Worm (Caenorhabditis elegans): ENCODE measurements around the gene glb-25.

Gene glb-25

DNA sequence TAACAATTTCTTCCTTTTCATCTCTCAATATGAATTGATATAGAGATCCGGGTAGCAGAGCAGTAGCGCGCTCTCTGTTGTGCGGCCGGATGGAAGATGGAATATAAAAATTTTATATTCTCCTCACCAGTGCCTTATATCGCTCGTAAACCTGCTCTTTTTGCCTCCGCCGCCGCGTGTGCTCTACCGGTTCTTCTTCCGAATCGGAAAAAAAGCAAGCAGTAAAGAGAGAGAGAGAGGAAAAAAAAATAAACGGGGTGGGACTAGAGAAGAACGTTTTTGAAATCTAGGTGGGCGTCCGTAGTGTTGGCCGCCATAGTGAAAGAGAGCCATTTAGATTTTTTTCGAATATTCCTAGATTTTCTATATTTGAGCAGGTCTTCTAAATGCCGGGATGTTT lies at the start of gene glb-25:
Gene glb-25, plus strand, starts transcription at position 301 of the 400 bp plus-strand sequence.
- TF ChIP-seq peb-1 (tag; optimal IDR thresholded peaks at IDR 0.05) (no peak), elt-1 (tag; optimal IDR thresholded peaks at IDR 0.05) (no peak), nhr-237 (tag; optimal IDR thresholded peaks at IDR 0.05) (no peak), nhr-25 (tag; optimal IDR thresholded peaks at IDR 0.05) (no peak), ceh-82 (tag; optimal IDR thresholded peaks at IDR 0.05) (no peak), snpc-4 (tag; optimal IDR thresholded peaks at IDR 0.05) (no peak), F13H6.1 (tag; optimal IDR thresholded peaks at IDR 0.05) (no peak), zag-1 (tag; optimal IDR thresholded peaks at IDR 0.05) (no peak), mab-5 (tag; optimal IDR thresholded peaks at IDR 0.05) (no peak), nhr-23 (tag; optimal IDR thresholded peaks at IDR 0.05) (no peak), alr-1 (tag; optimal IDR thresholded peaks at IDR 0.05) (no peak), gmeb-1 (tag; optimal IDR thresholded peaks at IDR 0.05) (no peak), unc-55 (GFP tag; optimal IDR thresholded peaks at IDR 0.05) (no peak), egl-27 (tag; optimal IDR thresholded peaks at IDR 0.05) (no peak)

DNA sequence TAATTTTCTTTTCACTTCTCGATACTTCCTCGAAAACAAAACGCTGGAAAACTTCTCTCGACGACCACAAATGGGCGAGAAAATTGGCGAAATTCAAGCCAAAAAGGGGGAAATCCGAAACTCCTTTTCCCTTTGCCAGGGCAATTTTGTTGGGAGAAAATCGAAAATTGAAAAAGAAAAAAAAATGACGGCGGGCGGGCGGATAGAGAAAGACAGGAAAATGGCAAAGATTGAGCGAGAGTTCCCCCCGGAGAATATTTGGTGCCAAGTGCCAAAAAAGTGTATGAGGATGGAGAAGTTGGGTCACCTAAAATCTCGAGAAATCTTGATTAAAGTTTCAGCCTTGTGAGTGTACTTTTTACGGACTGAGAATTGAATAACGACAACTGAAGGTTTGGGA lies 49.8 kb upstream of the glb-25 start:
- TF ChIP-seq nhr-6 (tag; optimal IDR thresholded peaks at IDR 0.05) (no peak), sma-9 (GFP tag; optimal IDR thresholded peaks at IDR 0.05) (no peak), sma-9 (tag; optimal IDR thresholded peaks at IDR 0.05) (no peak), skn-1 (tag; optimal IDR thresholded peaks at IDR 0.05) (no peak), peb-1 (tag; optimal IDR thresholded peaks at IDR 0.05) (no peak), nhr-23 (tag; optimal IDR thresholded peaks at IDR 0.05) (no peak), aly-2 (tag; optimal IDR thresholded peaks at IDR 0.05) (no peak), gmeb-1 (tag; optimal IDR thresholded peaks at IDR 0.05) (no peak), sma-3 (GFP tag; optimal IDR thresholded peaks at IDR 0.05) (no peak), dmd-4 (tag; optimal IDR thresholded peaks at IDR 0.05) (no peak), ztf-1 (GFP tag; conservative IDR thresholded peaks at IDR 0.05) (no peak), nhr-12 (tag; optimal IDR thresholded peaks at IDR 0.05) (no peak), nhr-25 (tag; optimal IDR thresholded peaks at IDR 0.05) (no peak), lin-13 (GFP tag; optimal IDR thresholded peaks at IDR 0.05) (no peak), C34F6.9 (tag; optimal IDR thresholded peaks at IDR 0.05) (no peak), R02D3.7 (tag; optimal IDR thresholded peaks at IDR 0.05) (no peak), ZK546.5 (tag; optimal IDR thresholded peaks at IDR 0.05) (no peak), unc-55 (GFP tag; optimal IDR thresholded peaks at IDR 0.05) (no peak), nhr-10 (tag; optimal IDR thresholded peaks at IDR 0.05) (no peak)

- TF ChIP-seq ceh-82 (tag; optimal IDR thresholded peaks at IDR 0.05) (no peak), sem-4 (tag; optimal IDR thresholded peaks at IDR 0.05) (no peak), nhr-129 (tag; optimal IDR thresholded peaks at IDR 0.05) (peak; percentile 9), unc-55 (GFP tag; optimal IDR thresholded peaks at IDR 0.05) (peak; percentile 68), ztf-4 (tag; optimal IDR thresholded peaks at IDR 0.05) (no peak), ztf-1 (GFP tag; conservative IDR thresholded peaks at IDR 0.05) (no peak), zag-1 (tag; optimal IDR thresholded peaks at IDR 0.05) (no peak), gmeb-1 (tag; optimal IDR thresholded peaks at IDR 0.05) (no peak), nhr-21 (tag; optimal IDR thresholded peaks at IDR 0.05) (no peak), lsy-2 (tag; optimal IDR thresholded peaks at IDR 0.05) (no peak), nhr-6 (tag; optimal IDR thresholded peaks at IDR 0.05) (no peak), nhr-23 (tag; optimal IDR thresholded peaks at IDR 0.05) (no peak), ama-1 (optimal IDR thresholded peaks at IDR 0.05) (no peak), skn-1 (tag; optimal IDR thresholded peaks at IDR 0.05) (no peak)
Observed at ce11 chrV:1889996-1890395, 48.1 kb upstream of the glb-25 start.

- TF ChIP-seq lsy-2 (tag; optimal IDR thresholded peaks at IDR 0.05) (peak in 1 of 2 experiments; percentile 82), peb-1 (tag; optimal IDR thresholded peaks at IDR 0.05) (no peak), nhr-11 (tag; optimal IDR thresholded peaks at IDR 0.05) (no peak), nhr-77 (tag; optimal IDR thresholded peaks at IDR 0.05) (no peak), lin-39 (tag; optimal IDR thresholded peaks at IDR 0.05) (no peak), blmp-1 (tag; optimal IDR thresholded peaks at IDR 0.05; ENCODE audit: insufficient read depth) (peak; percentile 94), unc-55 (GFP tag; optimal IDR thresholded peaks at IDR 0.05) (peak; percentile 43), C34F6.9 (tag; optimal IDR thresholded peaks at IDR 0.05) (peak; percentile 7), gmeb-1 (tag; optimal IDR thresholded peaks at IDR 0.05) (peak; percentile 63)
Observed at ce11 chrV:1892567-1893277, 45.3 kb upstream of the glb-25 start, which contains the start of gene zig-11. TSS of gene zig-11 (minus strand) at chrV:1892939.

Measured in whole organism, L2 larva.